Worm (Caenorhabditis elegans): Measurements from ENCODE around the gene C16C8.5.

- no peak for TF ChIP-seq nhr-237 (tag; optimal IDR thresholded peaks at IDR 0.05)
- TF ChIP-seq ztf-4 (tag; optimal IDR thresholded peaks at IDR 0.05), result no peak
- TF ChIP-seq ama-1 (optimal IDR thresholded peaks at IDR 0.05), result no peak
- TF ChIP-seq ceh-82 (tag; optimal IDR thresholded peaks at IDR 0.05), result no peak
Observed at ce11 chrII:3425433-3425832, 19.8 kb downstream of the C16C8.5 start, which contains the start of gene nep-11.

Data from whole organism, L2 larva.